Fruit fly (Drosophila melanogaster): ENCODE results near the gene Cep164.

DNA sequence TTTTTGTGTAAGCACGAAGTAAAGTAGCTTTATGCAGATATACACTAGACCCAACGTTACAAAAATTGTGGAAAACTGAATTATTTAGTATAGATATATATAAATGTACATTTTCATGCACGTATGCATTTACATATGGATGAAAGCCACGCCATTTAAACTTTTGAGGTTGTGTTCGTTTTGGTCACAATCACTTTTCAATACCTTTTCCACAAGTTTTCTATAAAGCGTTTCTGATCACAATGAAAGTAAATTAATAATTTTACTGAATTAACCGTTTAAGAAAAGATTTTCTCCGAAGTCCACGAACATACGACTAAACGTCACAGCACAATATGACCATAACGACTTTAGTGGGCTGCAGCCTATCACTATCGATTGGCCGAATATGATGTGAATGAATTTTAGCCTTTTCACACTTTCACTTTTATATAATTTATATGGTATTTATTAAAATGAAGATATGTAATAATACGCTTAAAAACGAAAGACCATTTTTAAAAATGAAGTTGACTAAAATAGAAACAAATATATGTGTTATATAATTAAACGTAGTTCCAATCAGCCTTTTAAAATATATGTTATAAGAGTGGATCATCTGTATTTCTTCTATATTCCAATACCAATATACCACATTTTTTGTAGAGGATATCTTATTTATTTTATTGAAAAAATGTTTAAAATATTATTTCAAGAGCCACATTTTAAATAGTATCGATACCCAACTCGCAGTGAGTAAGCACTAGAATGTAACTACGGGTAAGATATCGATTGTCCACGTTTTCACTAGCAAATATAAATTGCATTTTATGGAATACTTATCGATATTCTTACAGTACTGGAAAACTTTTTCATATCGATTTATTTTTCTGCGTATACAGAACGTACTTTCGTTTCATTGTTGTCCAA lies 9.1 kb upstream of the Cep164 start, which contains the start of the genes CG46312, eIF5 and exd:
- TF ChIP-seq OdsH (GFP tag; optimal IDR thresholded peaks at IDR 0.05) (no peak), Lpt (GFP tag; optimal IDR thresholded peaks at IDR 0.05) (no peak), Blimp-1 (GFP tag; optimal IDR thresholded peaks at IDR 0.05) (no peak), dsx (GFP tag; optimal IDR thresholded peaks at IDR 0.05; ENCODE audit: poor library complexity, severe bottlenecking) (no peak)

All from whole organism, prepupa.